Worm (Caenorhabditis elegans) whole organism, L4 larva: ENCODE data around the gene acl-13.

Source experiments
- D1046.2 ChIP-seq: fragments of 200-800 bp; sonication (Bioruptor generic); IDR thresholded peaks from 2 replicates; pipeline ENCODE4 v1.3.6; 2022; ENCODE audit warnings: missing genetic modification characterization, missing compliant biosample characterization
- F10B5.3 ChIP-seq: sonication (generic microtip); optimal IDR thresholded peaks from 2 replicates; lab custom pipeline; 2016; ENCODE audit warnings: mild to moderate bottlenecking, missing genetic modification characterization, missing compliant biosample characterization
- R02D3.7 ChIP-seq: fragments of 150-350 bp; sonication (generic microtip); optimal IDR thresholded peaks from 3 replicates; lab custom pipeline; 2014; ENCODE audit warnings: missing biosample characterization, missing genetic modification characterization
- Y105C5A.15 ChIP-seq: fragments of 200-800 bp; sonication (Bioruptor generic); IDR thresholded peaks from 2 replicates; pipeline ENCODE4 v1.3.6; 2022; ENCODE audit warnings: missing genetic modification characterization, missing compliant biosample characterization
- ZK546.5 ChIP-seq, 2 experiments: sonication (generic microtip); optimal IDR thresholded peaks; 2 replicates each; lab custom pipeline; 2017; ENCODE audit warnings: missing biosample characterization in 2 of 2, missing genetic modification characterization in 2 of 2
- ceh-20 ChIP-seq: fragments of 200-800 bp; sonication (Bioruptor generic); IDR thresholded peaks from 2 replicates; pipeline ENCODE4 v1.3.6; 2022; ENCODE audit warnings: missing genetic modification reagents, missing genetic modification characterization, missing compliant biosample characterization
- ceh-28 ChIP-seq: fragments of 150-350 bp; optimal IDR thresholded peaks from 2 replicates; lab custom pipeline; 2014; ENCODE audit warnings: missing biosample characterization, missing genetic modification reagents, missing genetic modification characterization
- ceh-32 ChIP-seq: sonication (generic microtip); optimal IDR thresholded peaks from 2 replicates; lab custom pipeline; 2016; ENCODE audit warnings: mild to moderate bottlenecking, missing genetic modification characterization, missing compliant biosample characterization; ENCODE audit not compliant: poor library complexity
- ces-1 ChIP-seq: fragments of 150-350 bp; sonication (generic microtip); optimal IDR thresholded peaks from 4 replicates; lab custom pipeline; 2014; ENCODE audit warnings: missing biosample characterization, missing genetic modification reagents, missing genetic modification characterization
- ctbp-1 ChIP-seq: fragments of 200-800 bp; sonication (Bioruptor generic); IDR thresholded peaks from 2 replicates; pipeline ENCODE4 v1.3.6; 2022; ENCODE audit warnings: missing genetic modification reagents, missing genetic modification characterization, missing compliant biosample characterization
- daf-16 ChIP-seq, 3 experiments: sonication (generic microtip); optimal IDR thresholded peaks; 2 replicates each; lab custom pipeline; 2016 to 2017; ENCODE audit warnings: missing genetic modification characterization in 3 of 3, missing genetic modification reagents in 3 of 3, mild to moderate bottlenecking in 2 of 3, missing compliant biosample characterization in 2 of 3, missing biosample characterization in 1 of 3, moderate library complexity in 1 of 3
- dmd-9 ChIP-seq: fragments of 200-800 bp; sonication (Bioruptor generic); IDR thresholded peaks from 2 replicates; pipeline ENCODE4 v1.3.6; 2022; ENCODE audit warnings: missing genetic modification reagents, missing genetic modification characterization, missing compliant biosample characterization
- duxl-1 ChIP-seq: sonication (generic microtip); optimal IDR thresholded peaks from 2 replicates; lab custom pipeline; 2016; ENCODE audit warnings: mild to moderate bottlenecking, missing genetic modification characterization, moderate library complexity, missing compliant biosample characterization; ENCODE audit not compliant: poor library complexity
- egl-27 ChIP-seq: sonication (generic microtip); optimal IDR thresholded peaks from 3 replicates; lab custom pipeline; 2017; ENCODE audit warnings: missing biosample characterization, missing genetic modification reagents, missing genetic modification characterization
- fkh-10 ChIP-seq: fragments of 150-350 bp; optimal IDR thresholded peaks from 2 replicates; lab custom pipeline; 2014; ENCODE audit warnings: missing biosample characterization, missing genetic modification reagents, missing genetic modification characterization
- gei-8 ChIP-seq: fragments of 200-800 bp; sonication (Bioruptor generic); optimal IDR thresholded peaks from 2 replicates; lab custom pipeline; 2018; ENCODE audit warnings: mild to moderate bottlenecking, missing genetic modification characterization, missing compliant biosample characterization
- hif-1 ChIP-seq, 2 experiments: sonication (generic microtip); optimal IDR thresholded peaks; 2 replicates each; lab custom pipeline; 2016 to 2017; ENCODE audit warnings: missing compliant biosample characterization in 2 of 2, missing genetic modification characterization in 2 of 2, missing genetic modification reagents in 2 of 2, missing genotype in 2 of 2, mild to moderate bottlenecking in 1 of 2
- hlh-30 ChIP-seq: sonication (generic microtip); optimal IDR thresholded peaks from 2 replicates; lab custom pipeline; 2017; ENCODE audit warnings: antibody characterized with exemption, mild to moderate bottlenecking, missing genetic modification characterization, missing compliant biosample characterization; ENCODE audit not compliant: insufficient read depth
- jun-1 ChIP-seq: fragments of 150-350 bp; optimal IDR thresholded peaks from 2 replicates; lab custom pipeline; 2014; ENCODE audit warnings: missing biosample characterization, missing genetic modification reagents, missing genetic modification characterization
- lim-7 ChIP-seq: fragments of 200-800 bp; sonication (Bioruptor generic); IDR thresholded peaks from 2 replicates; pipeline ENCODE4 v1.3.6; 2022; ENCODE audit warnings: missing genetic modification characterization, missing compliant biosample characterization
- lin-15B ChIP-seq: fragments of 150-350 bp; sonication (generic microtip); optimal IDR thresholded peaks from 3 replicates; lab custom pipeline; 2014; ENCODE audit warnings: missing biosample characterization, missing genetic modification characterization
- lin-29 ChIP-seq: fragments of 200-800 bp; sonication (Bioruptor generic); IDR thresholded peaks from 2 replicates; pipeline ENCODE4 v1.3.6; 2022; ENCODE audit warnings: missing genetic modification reagents, missing genetic modification characterization, missing compliant biosample characterization
- lin-38 ChIP-seq: fragments of 200-800 bp; sonication (Bioruptor generic); IDR thresholded peaks from 2 replicates; pipeline ENCODE4 v1.3.6; 2022; ENCODE audit warnings: missing genetic modification reagents, missing genetic modification characterization, missing compliant biosample characterization
- lin-39 ChIP-seq: fragments of 150-350 bp; optimal IDR thresholded peaks from 2 replicates; lab custom pipeline; 2014; ENCODE audit warnings: missing biosample characterization, missing genetic modification reagents, missing genetic modification characterization
- lsy-2 ChIP-seq, 2 experiments: fragments of 150-350 bp in 1 of 2; sonication (generic microtip) in 1 of 2; optimal IDR thresholded peaks; 2 replicates each; lab custom pipeline; 2014 to 2017; ENCODE audit warnings: missing biosample characterization in 2 of 2, missing genetic modification characterization in 2 of 2
- madf-9 ChIP-seq: fragments of 200-800 bp; sonication (Bioruptor generic); conservative IDR thresholded peaks from 2 replicates; pipeline ENCODE4 v1.3.6; 2022; ENCODE audit warnings: missing genetic modification reagents, missing genetic modification characterization, missing compliant biosample characterization
- mdl-1 ChIP-seq, 2 experiments: fragments of 150-350 bp in 1 of 2; sonication (generic microtip) in 1 of 2; optimal IDR thresholded peaks; 2 replicates each; lab custom pipeline; 2014 to 2017; ENCODE audit warnings: missing biosample characterization in 2 of 2, missing genetic modification characterization in 2 of 2
- mes-2 ChIP-seq: sonication (generic microtip); optimal IDR thresholded peaks from 2 replicates; lab custom pipeline; 2016; ENCODE audit warnings: missing genotype, mild to moderate bottlenecking, missing genetic modification characterization, missing compliant biosample characterization; ENCODE audit not compliant: poor library complexity, severe bottlenecking
- mxl-3 ChIP-seq: fragments of 200-800 bp; sonication (Bioruptor generic); optimal IDR thresholded peaks from 2 replicates; lab custom pipeline; 2018; ENCODE audit warnings: mild to moderate bottlenecking, missing genetic modification characterization, missing compliant biosample characterization
- nhr-102 ChIP-seq: sonication (generic microtip); optimal IDR thresholded peaks from 2 replicates; lab custom pipeline; 2016; ENCODE audit warnings: mild to moderate bottlenecking, missing genetic modification characterization, moderate library complexity, missing compliant biosample characterization
- nhr-11 ChIP-seq: fragments of 150-350 bp; optimal IDR thresholded peaks from 2 replicates; lab custom pipeline; 2014; ENCODE audit warnings: missing biosample characterization, missing genetic modification characterization
- nhr-111 ChIP-seq: fragments of 200-800 bp; sonication (Bioruptor generic); optimal IDR thresholded peaks from 2 replicates; lab custom pipeline; 2018; ENCODE audit warnings: mild to moderate bottlenecking, missing genetic modification characterization, missing compliant biosample characterization
- nhr-237 ChIP-seq: sonication (generic microtip); optimal IDR thresholded peaks from 2 replicates; lab custom pipeline; 2017; ENCODE audit warnings: missing biosample characterization, missing genetic modification characterization
- nhr-25 ChIP-seq: sonication (generic microtip); optimal IDR thresholded peaks from 2 replicates; lab custom pipeline; 2017; ENCODE audit warnings: missing genetic modification characterization, mild to moderate bottlenecking, missing compliant biosample characterization, antibody characterized with exemption, moderate library complexity, borderline replicate concordance; ENCODE audit not compliant: insufficient read depth
- nhr-28 ChIP-seq: fragments of 150-350 bp; optimal IDR thresholded peaks from 2 replicates; lab custom pipeline; 2014; ENCODE audit warnings: missing biosample characterization, missing genetic modification characterization
- nhr-41 ChIP-seq: fragments of 200-800 bp; sonication (Bioruptor generic); IDR thresholded peaks from 2 replicates; pipeline ENCODE4 v1.3.6; 2022; ENCODE audit warnings: missing genetic modification reagents, missing genetic modification characterization, missing compliant biosample characterization
- nhr-42 ChIP-seq: fragments of 200-800 bp; sonication (Bioruptor generic); IDR thresholded peaks from 2 replicates; pipeline ENCODE4 v1.3.6; 2022; ENCODE audit warnings: missing genetic modification characterization, missing compliant biosample characterization
- nhr-6 ChIP-seq: fragments of 150-350 bp; optimal IDR thresholded peaks from 2 replicates; lab custom pipeline; 2014; ENCODE audit warnings: missing biosample characterization, missing genetic modification characterization
- nhr-76 ChIP-seq: fragments of 150-350 bp; optimal IDR thresholded peaks from 2 replicates; lab custom pipeline; 2014; ENCODE audit warnings: missing biosample characterization, missing genetic modification characterization
- pha-4 ChIP-seq, 2 experiments: fragments of 150-350 bp in 1 of 2; fragments of 200-800 bp in 1 of 2; sonication (Bioruptor generic) in 1 of 2; IDR thresholded peaks in 1 of 2; optimal IDR thresholded peaks in 1 of 2; 2 replicates each; pipeline versions ENCODE4 v1.3.6 to Lab custom; 2014 to 2022; ENCODE audit warnings: missing genetic modification characterization in 2 of 2, missing genetic modification reagents in 2 of 2, missing biosample characterization in 1 of 2, missing compliant biosample characterization in 1 of 2
- pqm-1 ChIP-seq: sonication (generic microtip); optimal IDR thresholded peaks from 2 replicates; lab custom pipeline; 2017; ENCODE audit warnings: missing biosample characterization, missing genetic modification characterization
- saeg-2 ChIP-seq: fragments of 200-800 bp; sonication (Bioruptor generic); IDR thresholded peaks from 2 replicates; pipeline ENCODE4 v1.3.6; 2022; ENCODE audit warnings: missing genetic modification reagents, missing genetic modification characterization, missing compliant biosample characterization
- tra-1 ChIP-seq: fragments of 200-800 bp; sonication (Bioruptor generic); IDR thresholded peaks from 2 replicates; pipeline ENCODE4 v1.3.6; 2022; ENCODE audit warnings: missing genetic modification reagents, missing genetic modification characterization, missing compliant biosample characterization
- unc-130 ChIP-seq: sonication (generic microtip); optimal IDR thresholded peaks from 2 replicates; lab custom pipeline; 2016; ENCODE audit warnings: missing genetic modification reagents, missing genetic modification characterization, missing compliant biosample characterization
- unc-39 ChIP-seq: sonication (generic microtip); optimal IDR thresholded peaks from 2 replicates; lab custom pipeline; 2017; ENCODE audit warnings: missing biosample characterization, missing genetic modification characterization
- unc-62 ChIP-seq, 3 experiments: fragments of 150-350 bp in 1 of 3; sonication (generic microtip); optimal IDR thresholded peaks in 2 of 3; peaks in 1 of 3; 1 replicate in 1 of 3; 2 replicates in 2 of 3; lab custom pipeline; 2014 to 2017; ENCODE audit warnings: missing biosample characterization in 3 of 3, missing genetic modification characterization in 3 of 3, missing genetic modification reagents in 3 of 3, missing genotype in 1 of 3
- ztf-11 ChIP-seq: fragments of 150-350 bp; optimal IDR thresholded peaks from 2 replicates; lab custom pipeline; 2014; ENCODE audit warnings: missing biosample characterization, missing genetic modification characterization

Gene acl-13

ce11 chrIV:12391003-12391637 lies 19.1 kb upstream of the acl-13 start, which contains the start of the genes rps-23 and dpm-3 (continued):
- peak; percentile 78 for TF ChIP-seq fkh-10 (GFP tag; lab: Kevin White, UChicago)
- peak; percentile 82 for TF ChIP-seq nhr-42 (GFP tag; lab: Robert Waterston, UW)
- TF ChIP-seq mes-2 (tag; lab: Kevin White, UChicago) = peak; percentile 99
- TF ChIP-seq dmd-9 (GFP tag; lab: Robert Waterston, UW) = peak; percentile 97
- TF ChIP-seq nhr-41 (GFP tag; lab: Robert Waterston, UW) = no peak
- peak; percentile 91 for TF ChIP-seq duxl-1
- peak; percentile 89 for TF ChIP-seq nhr-25 (tag; lab: Kevin White, UChicago)
- TF ChIP-seq R02D3.7 (tag; lab: Kevin White, UChicago) = no peak
- peak; percentile 56 for TF ChIP-seq F10B5.3
- TF ChIP-seq ctbp-1 = peak; percentile 58; the same call in 1 of the 2 replicates
- peak; percentile 26 for TF ChIP-seq ceh-32 (tag; lab: Kevin White, UChicago)
- TF ChIP-seq ceh-28 (tag; lab: Kevin White, UChicago) = no peak
- peak in 1 of 2 experiments; percentile 87 for TF ChIP-seq unc-62 (GFP tag; optimal IDR thresholded peaks at IDR 0.05 in 1 of 2; lab: Kevin White, UChicago)
- no peak for TF ChIP-seq unc-62 (tag; optimal IDR thresholded peaks at IDR 0.05; lab: Kevin White, UChicago)
- peak; percentile 16 for TF ChIP-seq ces-1 (GFP tag; lab: Kevin White, UChicago)
- TF ChIP-seq mdl-1 (tag; optimal IDR thresholded peaks at IDR 0.05; lab: Kevin White, UChicago) = peak; percentile 29 to 67
- TF ChIP-seq D1046.2 (GFP tag; lab: Robert Waterston, UW) = peak; percentile 99
- TF ChIP-seq lim-7 (GFP tag; lab: Robert Waterston, UW) = peak; percentile 54; the same call in 1 of the 2 replicates
- TF ChIP-seq nhr-111 (GFP tag; lab: Kevin White, UChicago) = no peak
- TF ChIP-seq pha-4 (GFP tag; IDR thresholded peaks at IDR 0.05; lab: Robert Waterston, UW) = peak; percentile 84
- TF ChIP-seq pha-4 (tag; optimal IDR thresholded peaks at IDR 0.05; lab: Kevin White, UChicago) = peak; percentile 93
- no peak for TF ChIP-seq egl-27 (tag; lab: Kevin White, UChicago)
- TF ChIP-seq madf-9 = peak; percentile 91
- TF ChIP-seq nhr-6 (tag; lab: Kevin White, UChicago) = peak; percentile 86
- TF ChIP-seq nhr-102 (tag; lab: Kevin White, UChicago) = peak; percentile 88
- TF ChIP-seq nhr-28 (tag; lab: Kevin White, UChicago) = peak; percentile 85
- peak; percentile 29 for TF ChIP-seq nhr-76
- TF ChIP-seq lin-39 (tag; lab: Kevin White, UChicago) = no peak
- TF ChIP-seq mxl-3 (GFP tag; lab: Kevin White, UChicago) = peak; percentile 87
- no peak for TF ChIP-seq gei-8 (GFP tag; lab: Kevin White, UChicago)
- TF ChIP-seq lin-38 (GFP tag; lab: Robert Waterston, UW) = peak; percentile 90
- peak; percentile 59; the same call in 1 of the 2 replicates for TF ChIP-seq saeg-2 (GFP tag; lab: Robert Waterston, UW)
- TF ChIP-seq tra-1 = peak; percentile 78; the same call in 1 of the 2 replicates
- peak; percentile 92 to 97 for TF ChIP-seq ZK546.5 (tag; optimal IDR thresholded peaks at IDR 0.05; lab: Kevin White, UChicago)
- TF ChIP-seq pqm-1 (tag; lab: Kevin White, UChicago) = peak; percentile 27
- no peak for TF ChIP-seq unc-39 (tag; lab: Kevin White, UChicago)
- TF ChIP-seq hlh-30 (tag; lab: Kevin White, UChicago) = peak; percentile 93
- peak in 1 of 2 experiments; percentile 97 for TF ChIP-seq hif-1 (tag; optimal IDR thresholded peaks at IDR 0.05; lab: Kevin White, UChicago)
- peak; percentile 98 for TF ChIP-seq unc-130 (GFP tag; lab: Kevin White, UChicago)
- peak; percentile 91 for TF ChIP-seq ceh-20 (GFP tag; lab: Robert Waterston, UW)
- TF ChIP-seq Y105C5A.15 = peak; percentile 39; the same call in 1 of the 2 replicates
- TF ChIP-seq nhr-237 = no peak
- TF ChIP-seq lsy-2 (tag; optimal IDR thresholded peaks at IDR 0.05; lab: Kevin White, UChicago) = peak; percentile 98 to 100
- peak; percentile 53 to 57 for TF ChIP-seq daf-16 (GFP tag; optimal IDR thresholded peaks at IDR 0.05; lab: Kevin White, UChicago)
- peak; percentile 87 for TF ChIP-seq daf-16 (tag; optimal IDR thresholded peaks at IDR 0.05; lab: Kevin White, UChicago)
- peak; percentile 81 for TF ChIP-seq lin-15B (tag; lab: Kevin White, UChicago)
- no peak for TF ChIP-seq ztf-11 (tag; lab: Kevin White, UChicago)
- TF ChIP-seq nhr-11 (tag; lab: Kevin White, UChicago) = peak; percentile 93
- peak; percentile 51 for TF ChIP-seq jun-1 (tag; lab: Kevin White, UChicago)
- TF ChIP-seq lin-29 (GFP tag; lab: Robert Waterston, UW) = peak; percentile 80
